Fruit fly (Drosophila melanogaster) whole organism, embryonic: Measurements from ENCODE around the gene rasp.

Experiments used
- CG17359 ChIP-seq: fragments of 200-800 bp; sonication (Bioruptor generic); optimal IDR thresholded peaks from 3 replicates; lab custom pipeline; 2018; ENCODE audit warnings: missing biosample characterization, mild to moderate bottlenecking, missing genetic modification characterization, moderate library complexity
- CG8290 ChIP-seq, 3 experiments: fragments of 200-800 bp; sonication (Bioruptor generic); optimal IDR thresholded peaks; 2 replicates each; lab custom pipeline; 2016 to 2019; ENCODE audit warnings: missing biosample characterization in 3 of 3, missing genetic modification characterization in 3 of 3, mild to moderate bottlenecking in 2 of 3, moderate library complexity in 1 of 3
- CG9609 ChIP-seq: fragments of 200-800 bp; sonication (Bioruptor generic); optimal IDR thresholded peaks from 3 replicates; lab custom pipeline; 2016; ENCODE audit warnings: missing biosample characterization, missing genetic modification characterization
- NFAT ChIP-seq: fragments of 200-800 bp; sonication (Bioruptor generic); IDR thresholded peaks from 2 replicates; pipeline ENCODE4 v1.3.6; 2022; ENCODE audit warnings: missing biosample characterization, missing genetic modification characterization
- Usf ChIP-seq: fragments of 200-800 bp; sonication (Bioruptor generic); optimal IDR thresholded peaks from 2 replicates; lab custom pipeline; 2017; ENCODE audit warnings: missing genotype, missing biosample characterization, missing genetic modification characterization
- h ChIP-seq: fragments of >200 bp; optimal IDR thresholded peaks from 2 replicates; lab custom pipeline; 2017
- wek ChIP-seq: fragments of 200-800 bp; sonication (Bioruptor generic); optimal IDR thresholded peaks from 3 replicates; lab custom pipeline; 2018; ENCODE audit warnings: missing biosample characterization, mild to moderate bottlenecking, missing genetic modification characterization, moderate library complexity
- zen ChIP-seq: fragments of 200-800 bp; sonication (Bioruptor generic); optimal IDR thresholded peaks from 3 replicates; lab custom pipeline; 2018; ENCODE audit warnings: missing biosample characterization, mild to moderate bottlenecking, missing genetic modification characterization, moderate library complexity

DNA sequence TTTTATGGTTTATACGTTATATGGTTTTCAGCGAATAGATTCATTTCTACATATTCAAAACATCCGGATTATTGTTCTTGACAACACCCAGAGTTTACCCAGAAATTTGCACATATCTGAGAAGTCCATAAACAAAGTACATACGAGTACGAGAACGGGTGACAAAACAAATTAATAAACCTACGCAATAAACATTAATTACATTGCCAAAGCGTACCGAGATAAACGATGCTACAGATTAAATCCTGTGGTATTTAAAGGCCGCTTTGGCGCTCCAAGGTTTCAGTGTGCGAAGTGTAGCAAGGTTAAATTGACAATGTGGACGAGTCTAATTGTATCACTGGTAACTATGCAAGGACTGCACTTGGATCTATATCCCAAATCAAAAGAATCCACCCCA lies 25.3 kb downstream of the rasp start, which contains the start of gene CG14957:
- TF ChIP-seq h (lab: Kevin White, UChicago) (no peak), CG9609 (no peak), NFAT (GFP tag; lab: Robert Waterston, UW) (no peak), wek (GFP tag; lab: Kevin White, UChicago) (no peak), CG17359 (tag; lab: Kevin White, UChicago) (no peak), zen (tag; lab: Kevin White, UChicago) (no peak), CG8290 (GFP tag; optimal IDR thresholded peaks at IDR 0.05; lab: Kevin White, UChicago) (no peak), CG8290 (tag; optimal IDR thresholded peaks at IDR 0.05; lab: Kevin White, UChicago) (no peak), Usf (no peak)
